Fruit fly (Drosophila melanogaster): ENCODE data around the gene RhoGEF3.

The RhoGEF3 gene

dm6 chr3L:263500-264377 is 13.5 kb upstream of the RhoGEF3 start (continued):
- TF ChIP-seq CG1832 (GFP tag; optimal IDR thresholded peaks at IDR 0.05): peak; percentile 83
- no peak for TF ChIP-seq onecut (GFP tag; IDR thresholded peaks at IDR 0.05)
- no peak for TF ChIP-seq CG2875 (GFP tag; optimal IDR thresholded peaks at IDR 0.05)
- TF ChIP-seq Atf-2 (GFP tag; optimal IDR thresholded peaks at IDR 0.05): no peak
- TF ChIP-seq ham (GFP tag; IDR thresholded peaks at IDR 0.05): no peak
- no peak for TF ChIP-seq chn (GFP tag; optimal IDR thresholded peaks at IDR 0.05)
- no peak for TF ChIP-seq Oaz (GFP tag; IDR thresholded peaks at IDR 0.05)
- no peak for TF ChIP-seq CG42726 (GFP tag; IDR thresholded peaks at IDR 0.05; ENCODE audit: partially characterized antibody)
- TF ChIP-seq usp (GFP tag; optimal IDR thresholded peaks at IDR 0.05): no peak
- TF ChIP-seq CG2678 (tag; optimal IDR thresholded peaks at IDR 0.05): no peak
- TF ChIP-seq HmgD (GFP tag; optimal IDR thresholded peaks at IDR 0.05): no peak
- TF ChIP-seq bowl (GFP tag; IDR thresholded peaks at IDR 0.05): no peak
- no peak for TF ChIP-seq otp (GFP tag; IDR thresholded peaks at IDR 0.05)
- no peak for TF ChIP-seq kay (GFP tag; optimal IDR thresholded peaks at IDR 0.05)
- TF ChIP-seq Bdp1 (GFP tag; optimal IDR thresholded peaks at IDR 0.05): no peak
- no peak for TF ChIP-seq dan (GFP tag; IDR thresholded peaks at IDR 0.05)
- TF ChIP-seq CG1647 (GFP tag; optimal IDR thresholded peaks at IDR 0.05): no peak
- no peak for TF ChIP-seq CG15479 (GFP tag; optimal IDR thresholded peaks at IDR 0.05)
- no peak for TF ChIP-seq dati (GFP tag; IDR thresholded peaks at IDR 0.05)
- TF ChIP-seq CG16863 (GFP tag; optimal IDR thresholded peaks at IDR 0.05): no peak
- TF ChIP-seq CG16813 (GFP tag; IDR thresholded peaks at IDR 0.05; ENCODE audit: partially characterized antibody): no peak

- TF ChIP-seq CG17186 (GFP tag; optimal IDR thresholded peaks at IDR 0.05) (peak; percentile 25), CG9437 (GFP tag; optimal IDR thresholded peaks at IDR 0.05) (peak; percentile 97), mam (GFP tag; optimal IDR thresholded peaks at IDR 0.05) (peak; percentile 47), CG2678 (tag; optimal IDR thresholded peaks at IDR 0.05) (peak; percentile 47), pfk (GFP tag; optimal IDR thresholded peaks at IDR 0.05) (no peak), lmd (GFP tag; IDR thresholded peaks at IDR 0.05) (no peak; the same call in 1 of the 2 replicates), CG9932 (GFP tag; IDR thresholded peaks at IDR 0.05) (peak; percentile 85), Dll (GFP tag; IDR thresholded peaks at IDR 0.05; ENCODE audit: partially characterized antibody) (peak; percentile 96), CG1603 (tag; optimal IDR thresholded peaks at IDR 0.05) (peak; percentile 34), gsb (GFP tag; IDR thresholded peaks at IDR 0.05) (no peak), Trl (optimal IDR thresholded peaks at IDR 0.05) (no peak), Trl (GFP tag; optimal IDR thresholded peaks at IDR 0.05) (peak; percentile 14), ind (GFP tag; optimal IDR thresholded peaks at IDR 0.05) (peak; percentile 51), Deaf1 (tag; optimal IDR thresholded peaks at IDR 0.05) (peak; percentile 58), CG15601 (tag; optimal IDR thresholded peaks at IDR 0.05) (peak; percentile 25), Awh (GFP tag; IDR thresholded peaks at IDR 0.05) (no peak), NC2β (GFP tag; optimal IDR thresholded peaks at IDR 0.05) (peak; percentile 6), Lhr (GFP tag; optimal IDR thresholded peaks at IDR 0.05) (peak; percentile 29), CG10654 (GFP tag; optimal IDR thresholded peaks at IDR 0.05) (peak; percentile 15), CG6791 (GFP tag; IDR thresholded peaks at IDR 0.05; ENCODE audit: partially characterized antibody) (peak; percentile 98), seq (GFP tag; IDR thresholded peaks at IDR 0.05) (no peak), gsb-n (tag; optimal IDR thresholded peaks at IDR 0.05) (peak; percentile 13), vnd (GFP tag; IDR thresholded peaks at IDR 0.05; ENCODE audit: partially characterized antibody) (peak; percentile 98), Sox100B (GFP tag; optimal IDR thresholded peaks at IDR 0.05) (peak; percentile 64), CG33213 (GFP tag; optimal IDR thresholded peaks at IDR 0.05) (peak; percentile 54), CG7556 (GFP tag; optimal IDR thresholded peaks at IDR 0.05) (peak; percentile 34), CG14441 (GFP tag; IDR thresholded peaks at IDR 0.05) (no peak), Ets65A (GFP tag) (peak; percentile 83), dimm (GFP tag; IDR thresholded peaks at IDR 0.05) (no peak)
These were observed 12.7 kb upstream of the RhoGEF3 start, which contains the start of the genes Tudor-SN and mRpL17 for dm6 chr3L:264378-265151. Gene Tudor-SN, minus strand, starts transcription at chr3L:264380. Gene mRpL17, plus strand, starts transcription at chr3L:264779.

Data from whole organism, embryonic.